Worm (Caenorhabditis elegans) whole organism, L4 larva: ENCODE measurements around the gene rod-1.

ENCODE experiments used
- F26F4.8 ChIP-seq: fragments of 200-800 bp; sonication (Bioruptor generic); conservative IDR thresholded peaks from 2 replicates; pipeline ENCODE4 v1.3.6; 2022; ENCODE audit warnings: missing genetic modification characterization, missing compliant biosample characterization
- T20F7.1 ChIP-seq: fragments of 200-800 bp; sonication (Bioruptor generic); optimal IDR thresholded peaks from 2 replicates; lab custom pipeline; 2018; ENCODE audit warnings: mild to moderate bottlenecking, missing genetic modification characterization, missing compliant biosample characterization
- T26A8.4 ChIP-seq: fragments of 200-800 bp; sonication (Bioruptor generic); IDR thresholded peaks from 2 replicates; pipeline ENCODE4 v1.3.6; 2022; ENCODE audit warnings: missing genetic modification characterization, missing compliant biosample characterization
- Y105C5A.15 ChIP-seq: fragments of 200-800 bp; sonication (Bioruptor generic); IDR thresholded peaks from 2 replicates; pipeline ENCODE4 v1.3.6; 2022; ENCODE audit warnings: missing genetic modification characterization, missing compliant biosample characterization
- ZK337.2 ChIP-seq: fragments of 200-800 bp; sonication (Bioruptor generic); IDR thresholded peaks from 2 replicates; pipeline ENCODE4 v1.3.6; 2022; ENCODE audit warnings: missing genetic modification reagents, missing genetic modification characterization, missing compliant biosample characterization
- aha-1 ChIP-seq: fragments of 150-350 bp; peaks from one replicate; lab custom pipeline; 2014; ENCODE audit warnings: missing biosample characterization, missing genetic modification characterization
- aly-2 ChIP-seq: sonication (generic microtip); optimal IDR thresholded peaks from 2 replicates; lab custom pipeline; 2018; ENCODE audit warnings: missing biosample characterization, missing genetic modification characterization
- ama-1 ChIP-seq: fragments of 150-350 bp; optimal IDR thresholded peaks from 2 replicates; lab custom pipeline; 2014; ENCODE audit warnings: inconsistent platforms, mixed read lengths
- attf-4 ChIP-seq: sonication (generic microtip); optimal IDR thresholded peaks from 3 replicates; lab custom pipeline; 2017; ENCODE audit warnings: missing biosample characterization, missing genetic modification characterization
- ceh-20 ChIP-seq: fragments of 200-800 bp; sonication (Bioruptor generic); IDR thresholded peaks from 2 replicates; pipeline ENCODE4 v1.3.6; 2022; ENCODE audit warnings: missing genetic modification reagents, missing genetic modification characterization, missing compliant biosample characterization
- ceh-28 ChIP-seq: fragments of 150-350 bp; optimal IDR thresholded peaks from 2 replicates; lab custom pipeline; 2014; ENCODE audit warnings: missing biosample characterization, missing genetic modification reagents, missing genetic modification characterization
- ces-1 ChIP-seq: fragments of 150-350 bp; sonication (generic microtip); optimal IDR thresholded peaks from 4 replicates; lab custom pipeline; 2014; ENCODE audit warnings: missing biosample characterization, missing genetic modification reagents, missing genetic modification characterization
- cey-2 ChIP-seq: sonication (generic microtip); optimal IDR thresholded peaks from 3 replicates; lab custom pipeline; 2017; ENCODE audit warnings: missing genetic modification characterization, mild to moderate bottlenecking, missing compliant biosample characterization, antibody characterized with exemption, borderline replicate concordance; ENCODE audit not compliant: insufficient read depth
- ctbp-1 ChIP-seq: fragments of 200-800 bp; sonication (Bioruptor generic); IDR thresholded peaks from 2 replicates; pipeline ENCODE4 v1.3.6; 2022; ENCODE audit warnings: missing genetic modification reagents, missing genetic modification characterization, missing compliant biosample characterization
- daf-16 ChIP-seq, 3 experiments: sonication (generic microtip); optimal IDR thresholded peaks; 2 replicates each; lab custom pipeline; 2016 to 2017; ENCODE audit warnings: missing genetic modification characterization in 3 of 3, missing genetic modification reagents in 3 of 3, mild to moderate bottlenecking in 2 of 3, missing compliant biosample characterization in 2 of 3, missing biosample characterization in 1 of 3, moderate library complexity in 1 of 3
- dmd-8 ChIP-seq: fragments of 200-800 bp; sonication (Bioruptor generic); IDR thresholded peaks from 2 replicates; pipeline ENCODE4 v1.3.6; 2022; ENCODE audit warnings: missing genetic modification characterization, missing compliant biosample characterization
- dpl-1 ChIP-seq: fragments of 150-350 bp; optimal IDR thresholded peaks from 2 replicates; lab custom pipeline; 2014; ENCODE audit warnings: missing biosample characterization, missing genetic modification reagents, missing genetic modification characterization
- fos-1 ChIP-seq: fragments of 150-350 bp; optimal IDR thresholded peaks from 2 replicates; lab custom pipeline; 2014; ENCODE audit warnings: missing biosample characterization, missing genetic modification characterization
- gei-8 ChIP-seq: fragments of 200-800 bp; sonication (Bioruptor generic); optimal IDR thresholded peaks from 2 replicates; lab custom pipeline; 2018; ENCODE audit warnings: mild to moderate bottlenecking, missing genetic modification characterization, missing compliant biosample characterization
- hif-1 ChIP-seq, 2 experiments: sonication (generic microtip); optimal IDR thresholded peaks; 2 replicates each; lab custom pipeline; 2016 to 2017; ENCODE audit warnings: missing compliant biosample characterization in 2 of 2, missing genetic modification characterization in 2 of 2, missing genetic modification reagents in 2 of 2, missing genotype in 2 of 2, mild to moderate bottlenecking in 1 of 2
- jun-1 ChIP-seq: fragments of 150-350 bp; optimal IDR thresholded peaks from 2 replicates; lab custom pipeline; 2014; ENCODE audit warnings: missing biosample characterization, missing genetic modification reagents, missing genetic modification characterization
- lir-3 ChIP-seq: sonication (generic microtip); optimal IDR thresholded peaks from 2 replicates; lab custom pipeline; 2016; ENCODE audit warnings: mild to moderate bottlenecking, missing genetic modification characterization, missing compliant biosample characterization
- madf-9 ChIP-seq: fragments of 200-800 bp; sonication (Bioruptor generic); conservative IDR thresholded peaks from 2 replicates; pipeline ENCODE4 v1.3.6; 2022; ENCODE audit warnings: missing genetic modification reagents, missing genetic modification characterization, missing compliant biosample characterization
- mes-2 ChIP-seq: sonication (generic microtip); optimal IDR thresholded peaks from 2 replicates; lab custom pipeline; 2016; ENCODE audit warnings: missing genotype, mild to moderate bottlenecking, missing genetic modification characterization, missing compliant biosample characterization; ENCODE audit not compliant: poor library complexity, severe bottlenecking
- mxl-2 ChIP-seq: fragments of 200-800 bp; sonication (Bioruptor generic); conservative IDR thresholded peaks from 2 replicates; pipeline ENCODE4 v1.3.6; 2022; ENCODE audit warnings: missing genetic modification reagents, missing genetic modification characterization, missing compliant biosample characterization
- nhr-10 ChIP-seq: fragments of 150-350 bp; optimal IDR thresholded peaks from 2 replicates; lab custom pipeline; 2014; ENCODE audit warnings: missing biosample characterization, missing genetic modification characterization
- nhr-102 ChIP-seq: sonication (generic microtip); optimal IDR thresholded peaks from 2 replicates; lab custom pipeline; 2016; ENCODE audit warnings: mild to moderate bottlenecking, missing genetic modification characterization, moderate library complexity, missing compliant biosample characterization
- nhr-111 ChIP-seq: fragments of 200-800 bp; sonication (Bioruptor generic); optimal IDR thresholded peaks from 2 replicates; lab custom pipeline; 2018; ENCODE audit warnings: mild to moderate bottlenecking, missing genetic modification characterization, missing compliant biosample characterization
- php-3 ChIP-seq: fragments of 200-800 bp; sonication (Bioruptor generic); IDR thresholded peaks from 2 replicates; pipeline ENCODE4 v1.3.6; 2022; ENCODE audit warnings: missing genetic modification reagents, missing genetic modification characterization, missing compliant biosample characterization
- sdz-12 ChIP-seq: fragments of 200-800 bp; sonication (Bioruptor generic); optimal IDR thresholded peaks from 2 replicates; lab custom pipeline; 2018; ENCODE audit warnings: mild to moderate bottlenecking, missing genetic modification characterization, missing compliant biosample characterization
- set-16 ChIP-seq: fragments of 200-800 bp; sonication (Bioruptor generic); IDR thresholded peaks from 2 replicates; pipeline ENCODE4 v1.3.6; 2022; ENCODE audit warnings: missing genetic modification reagents, missing genetic modification characterization, missing compliant biosample characterization
- spr-3 ChIP-seq: fragments of 200-800 bp; sonication (Bioruptor generic); optimal IDR thresholded peaks from 2 replicates; lab custom pipeline; 2018; ENCODE audit warnings: mild to moderate bottlenecking, missing genetic modification characterization, missing compliant biosample characterization
- tra-1 ChIP-seq: fragments of 200-800 bp; sonication (Bioruptor generic); IDR thresholded peaks from 2 replicates; pipeline ENCODE4 v1.3.6; 2022; ENCODE audit warnings: missing genetic modification reagents, missing genetic modification characterization, missing compliant biosample characterization
- unc-62 ChIP-seq, 3 experiments: fragments of 150-350 bp in 1 of 3; sonication (generic microtip); optimal IDR thresholded peaks in 2 of 3; peaks in 1 of 3; 1 replicate in 1 of 3; 2 replicates in 2 of 3; lab custom pipeline; 2014 to 2017; ENCODE audit warnings: missing biosample characterization in 3 of 3, missing genetic modification characterization in 3 of 3, missing genetic modification reagents in 3 of 3, missing genotype in 1 of 3
- zip-2 ChIP-seq: fragments of 150-350 bp; optimal IDR thresholded peaks from 2 replicates; lab custom pipeline; 2014; ENCODE audit warnings: missing biosample characterization, missing genetic modification characterization
- ztf-7 ChIP-seq: fragments of 150-350 bp; optimal IDR thresholded peaks from 2 replicates; lab custom pipeline; 2014; ENCODE audit warnings: missing biosample characterization, missing genetic modification characterization

Gene rod-1

ce11 chrIV:7447556-7447955 is 30.7 kb upstream of the rod-1 start, which contains the start of gene B0496.2:
Gene B0496.2 (plus strand): TSS chrIV:7447856.
- TF ChIP-seq zip-2 (tag; lab: Kevin White, UChicago) (no peak), aha-1 (tag; lab: Kevin White, UChicago) (no peak), gei-8 (GFP tag; lab: Kevin White, UChicago) (no peak), fos-1 (tag; lab: Kevin White, UChicago) (no peak), sdz-12 (no peak), tra-1 (GFP tag; lab: Robert Waterston, UW) (no peak), ztf-7 (tag; lab: Kevin White, UChicago) (no peak), ceh-28 (tag; lab: Kevin White, UChicago) (no peak), daf-16 (GFP tag; optimal IDR thresholded peaks at IDR 0.05; lab: Kevin White, UChicago) (no peak), daf-16 (tag; optimal IDR thresholded peaks at IDR 0.05; lab: Kevin White, UChicago) (no peak), nhr-102 (no peak), madf-9 (no peak), T20F7.1 (GFP tag; lab: Kevin White, UChicago) (no peak), spr-3 (GFP tag; lab: Kevin White, UChicago) (no peak), ceh-20 (GFP tag; lab: Robert Waterston, UW) (no peak), ctbp-1 (GFP tag; lab: Robert Waterston, UW) (no peak)

ce11 chrIV:7451345-7451744 is 26.9 kb upstream of the rod-1 start, which contains the start of gene tes-1:
Gene tes-1 (minus strand): TSS chrIV:7451445.
- no peak for TF ChIP-seq Y105C5A.15 (GFP tag; lab: Robert Waterston, UW)
- 0 out of 2 replicates have a peak, but pooled peaks have one; percentile 26 for TF ChIP-seq php-3 (GFP tag; lab: Robert Waterston, UW)

ce11 chrIV:7453661-7454159 is 24.5 kb upstream of the rod-1 start:
- TF ChIP-seq ces-1 (GFP tag; lab: Kevin White, UChicago) (peak; percentile 3), ztf-7 (tag; lab: Kevin White, UChicago) (no peak), unc-62 (GFP tag; optimal IDR thresholded peaks at IDR 0.05 in 1 of 2; lab: Kevin White, UChicago) (peak in 1 of 2 experiments; percentile 93), unc-62 (tag; optimal IDR thresholded peaks at IDR 0.05; lab: Kevin White, UChicago) (no peak), ctbp-1 (GFP tag; lab: Robert Waterston, UW) (0 out of 2 replicates have a peak, but pooled peaks have one; percentile 12)

- TF ChIP-seq aly-2 (tag; lab: Kevin White, UChicago), result no peak
- TF ChIP-seq unc-62 (GFP tag; optimal IDR thresholded peaks at IDR 0.05 in 1 of 2; lab: Kevin White, UChicago), result peak in 1 of 2 experiments; percentile 92
- no peak for TF ChIP-seq unc-62 (tag; optimal IDR thresholded peaks at IDR 0.05; lab: Kevin White, UChicago)
Observed at ce11 chrIV:7454890-7455289, 23.4 kb upstream of the rod-1 start.

ce11 chrIV:7456225-7456624 is 22.0 kb upstream of the rod-1 start, which contains the start of gene F13B6.1:
Gene F13B6.1 (plus strand): TSS chrIV:7456525.
- no peak for TF ChIP-seq ZK337.2
- TF ChIP-seq F26F4.8, result no peak
- no peak for TF ChIP-seq jun-1 (tag; lab: Kevin White, UChicago)
- TF ChIP-seq nhr-10 (tag; lab: Kevin White, UChicago), result no peak
- no peak for TF ChIP-seq dmd-8 (GFP tag; lab: Robert Waterston, UW)
- TF ChIP-seq set-16, result no peak
- no peak for TF ChIP-seq ama-1
- TF ChIP-seq nhr-111 (GFP tag; lab: Kevin White, UChicago), result no peak
- no peak for TF ChIP-seq tra-1 (GFP tag; lab: Robert Waterston, UW)
- no peak for TF ChIP-seq mxl-2 (GFP tag; lab: Robert Waterston, UW)
- TF ChIP-seq mes-2, result no peak
- TF ChIP-seq lir-3 (tag; lab: Kevin White, UChicago), result no peak
- no peak for TF ChIP-seq php-3 (GFP tag; lab: Robert Waterston, UW)
- TF ChIP-seq dpl-1 (GFP tag; lab: Kevin White, UChicago), result no peak
- TF ChIP-seq hif-1 (tag; optimal IDR thresholded peaks at IDR 0.05; lab: Kevin White, UChicago), result no peak
- no peak for TF ChIP-seq ceh-20 (GFP tag; lab: Robert Waterston, UW)
- no peak for TF ChIP-seq sdz-12
- no peak for TF ChIP-seq attf-4
- TF ChIP-seq T26A8.4, result no peak
- no peak for TF ChIP-seq cey-2
- TF ChIP-seq, all 104 proteins: peak for 0
